Worm (Caenorhabditis elegans) whole organism, mixed stage, embryonic: Measurements from ENCODE around the gene F19B10.1.

Source experiments
- M03D4.4 ChIP-seq: sonication (generic microtip); optimal IDR thresholded peaks from 2 replicates; lab custom pipeline; 2017; ENCODE audit warnings: mild to moderate bottlenecking, missing genetic modification characterization, missing compliant biosample characterization
- bed-3 ChIP-seq: fragments of 200-800 bp; sonication (Bioruptor generic); optimal IDR thresholded peaks from 3 replicates; lab custom pipeline; 2018; ENCODE audit warnings: mild to moderate bottlenecking, missing genetic modification characterization, moderate library complexity, missing compliant biosample characterization
- blmp-1 ChIP-seq: fragments of 150-350 bp; optimal IDR thresholded peaks from 2 replicates; lab custom pipeline; 2014; ENCODE audit warnings: missing biosample characterization, missing genetic modification characterization
- ceh-39 ChIP-seq: fragments of 150-350 bp; optimal IDR thresholded peaks from 2 replicates; lab custom pipeline; 2014; ENCODE audit warnings: missing biosample characterization, missing genetic modification characterization
- ceh-43 ChIP-seq: fragments of 200-800 bp; sonication (Bioruptor generic); optimal IDR thresholded peaks from 2 replicates; lab custom pipeline; 2018; ENCODE audit warnings: mild to moderate bottlenecking, missing genetic modification characterization, moderate library complexity, missing compliant biosample characterization
- ceh-83 ChIP-seq: fragments of 200-800 bp; sonication (Bioruptor generic); optimal IDR thresholded peaks from 2 replicates; lab custom pipeline; 2018; ENCODE audit warnings: mild to moderate bottlenecking, missing genetic modification characterization, missing compliant biosample characterization
- ces-1 ChIP-seq: fragments of 150-350 bp; optimal IDR thresholded peaks from 2 replicates; lab custom pipeline; 2014; ENCODE audit warnings: missing biosample characterization, missing genetic modification reagents, missing genetic modification characterization
- cnd-1 ChIP-seq: fragments of 200-800 bp; sonication (Bioruptor generic); optimal IDR thresholded peaks from 2 replicates; lab custom pipeline; 2018; ENCODE audit warnings: mild to moderate bottlenecking, missing genetic modification characterization, missing compliant biosample characterization
- drap-1 ChIP-seq: fragments of 200-800 bp; sonication (Bioruptor generic); optimal IDR thresholded peaks from 3 replicates; lab custom pipeline; 2018; ENCODE audit warnings: mild to moderate bottlenecking, missing genetic modification characterization, missing compliant biosample characterization
- elt-1 ChIP-seq: sonication (generic microtip); optimal IDR thresholded peaks from 2 replicates; lab custom pipeline; 2017; ENCODE audit warnings: missing genetic modification characterization, mild to moderate bottlenecking, missing compliant biosample characterization, antibody characterized with exemption, moderate library complexity, borderline replicate concordance; ENCODE audit not compliant: insufficient read depth
- elt-3 ChIP-seq: fragments of 150-350 bp; optimal IDR thresholded peaks from 2 replicates; lab custom pipeline; 2014; ENCODE audit warnings: missing biosample characterization, missing genetic modification characterization
- flh-1 ChIP-seq: fragments of 200-800 bp; sonication (Bioruptor generic); optimal IDR thresholded peaks from 2 replicates; lab custom pipeline; 2018; ENCODE audit warnings: mild to moderate bottlenecking, missing genetic modification characterization, moderate library complexity, missing compliant biosample characterization
- ham-2 ChIP-seq: fragments of 200-800 bp; sonication (Bioruptor generic); optimal IDR thresholded peaks from 2 replicates; lab custom pipeline; 2018; ENCODE audit warnings: mild to moderate bottlenecking, missing genetic modification characterization, missing compliant biosample characterization
- hlh-1 ChIP-seq: fragments of 150-350 bp; optimal IDR thresholded peaks from 2 replicates; lab custom pipeline; 2014; ENCODE audit warnings: missing biosample characterization, missing genetic modification reagents, missing genetic modification characterization
- lin-13 ChIP-seq: fragments of 150-350 bp; optimal IDR thresholded peaks from 2 replicates; lab custom pipeline; 2014; ENCODE audit warnings: missing biosample characterization, missing genetic modification characterization
- lin-32 ChIP-seq: fragments of 200-800 bp; sonication (Bioruptor generic); optimal IDR thresholded peaks from 2 replicates; lab custom pipeline; 2018; ENCODE audit warnings: mild to moderate bottlenecking, missing genetic modification characterization, missing compliant biosample characterization
- lsy-2 ChIP-seq: fragments of 150-350 bp; optimal IDR thresholded peaks from 2 replicates; lab custom pipeline; 2014; ENCODE audit warnings: missing biosample characterization, missing genetic modification characterization
- mab-5 ChIP-seq: fragments of 150-350 bp; optimal IDR thresholded peaks from 2 replicates; lab custom pipeline; 2014; ENCODE audit warnings: missing biosample characterization, missing genetic modification characterization
- mep-1 ChIP-seq: fragments of 150-350 bp; optimal IDR thresholded peaks from 2 replicates; lab custom pipeline; 2017; ENCODE audit warnings: missing biosample characterization, missing genetic modification reagents, missing genetic modification characterization, inconsistent platforms
- mls-2 ChIP-seq: sonication (generic microtip); optimal IDR thresholded peaks from 2 replicates; lab custom pipeline; 2016; ENCODE audit warnings: mild to moderate bottlenecking, missing genetic modification characterization, moderate library complexity, missing compliant biosample characterization
- nhr-12 ChIP-seq: fragments of 150-350 bp; optimal IDR thresholded peaks from 2 replicates; lab custom pipeline; 2014; ENCODE audit warnings: missing biosample characterization, missing genetic modification characterization
- nhr-2 ChIP-seq: fragments of 150-350 bp; optimal IDR thresholded peaks from 2 replicates; lab custom pipeline; 2014; ENCODE audit warnings: missing biosample characterization, missing genetic modification characterization
- nhr-28 ChIP-seq: fragments of 150-350 bp; optimal IDR thresholded peaks from 2 replicates; lab custom pipeline; 2014; ENCODE audit warnings: missing biosample characterization, missing genetic modification characterization
- nhr-76 ChIP-seq: sonication (generic microtip); optimal IDR thresholded peaks from 2 replicates; lab custom pipeline; 2017; ENCODE audit warnings: missing biosample characterization, missing genetic modification characterization
- pha-4 ChIP-seq: fragments of 150-350 bp; optimal IDR thresholded peaks from 2 replicates; lab custom pipeline; 2018; ENCODE audit warnings: missing biosample characterization, missing genetic modification reagents, missing genetic modification characterization
- sptf-1 ChIP-seq: sonication (generic microtip); optimal IDR thresholded peaks from 2 replicates; lab custom pipeline; 2017; ENCODE audit warnings: mild to moderate bottlenecking, missing genetic modification characterization, moderate library complexity, missing compliant biosample characterization
- tbx-8 ChIP-seq: fragments of 200-800 bp; sonication (Bioruptor generic); optimal IDR thresholded peaks from 2 replicates; lab custom pipeline; 2018; ENCODE audit warnings: mild to moderate bottlenecking, missing genetic modification characterization, moderate library complexity, missing compliant biosample characterization
- unc-120 ChIP-seq: sonication (generic microtip); optimal IDR thresholded peaks from 2 replicates; lab custom pipeline; 2017; ENCODE audit warnings: missing genetic modification characterization, missing compliant biosample characterization; ENCODE audit not compliant: poor library complexity, severe bottlenecking
- unc-39 ChIP-seq: fragments of 150-350 bp; optimal IDR thresholded peaks from 2 replicates; lab custom pipeline; 2014; ENCODE audit warnings: missing biosample characterization, missing genetic modification characterization
- unc-62 ChIP-seq: fragments of 150-350 bp; optimal IDR thresholded peaks from 2 replicates; lab custom pipeline; 2014; ENCODE audit warnings: missing biosample characterization, missing genetic modification reagents, missing genetic modification characterization
- zip-8 ChIP-seq: fragments of 150-350 bp; optimal IDR thresholded peaks from 2 replicates; lab custom pipeline; 2014; ENCODE audit warnings: missing biosample characterization, missing genetic modification characterization
- ztf-11 ChIP-seq: fragments of 150-350 bp; optimal IDR thresholded peaks from 2 replicates; lab custom pipeline; 2014; ENCODE audit warnings: missing biosample characterization, missing genetic modification characterization

Gene F19B10.1

ce11 chrII:3711047-3711446 lies 28.1 kb downstream of the F19B10.1 start, which contains the start of gene fbxc-53:
Gene fbxc-53 (plus strand): TSS chrII:3711291.
- TF ChIP-seq ztf-11 (tag; lab: Kevin White, UChicago) (no peak), tbx-8 (no peak), ceh-39 (tag; lab: Kevin White, UChicago) (no peak), nhr-76 (tag; lab: Kevin White, UChicago) (no peak), pha-4 (tag; lab: Kevin White, UChicago) (no peak), unc-62 (no peak), lin-13 (tag; lab: Kevin White, UChicago) (no peak), ces-1 (GFP tag; lab: Kevin White, UChicago) (no peak), hlh-1 (no peak), ceh-83 (GFP tag; lab: Kevin White, UChicago) (no peak), nhr-12 (tag; lab: Kevin White, UChicago) (no peak), nhr-28 (tag; lab: Kevin White, UChicago) (no peak), lin-32 (no peak), unc-120 (tag; lab: Kevin White, UChicago) (no peak), zip-8 (tag; lab: Kevin White, UChicago) (no peak)

- no peak for TF ChIP-seq ceh-83 (GFP tag; lab: Kevin White, UChicago)
- TF ChIP-seq ces-1 (GFP tag; lab: Kevin White, UChicago): no peak
- no peak for TF ChIP-seq mls-2
- no peak for TF ChIP-seq nhr-12 (tag; lab: Kevin White, UChicago)
- no peak for TF ChIP-seq sptf-1 (tag; lab: Kevin White, UChicago)
- no peak for TF ChIP-seq lin-13 (tag; lab: Kevin White, UChicago)
- no peak for TF ChIP-seq mep-1
- no peak for TF ChIP-seq nhr-2
- no peak for TF ChIP-seq blmp-1 (tag; lab: Kevin White, UChicago)
- TF ChIP-seq M03D4.4 (tag; lab: Kevin White, UChicago): no peak
- TF ChIP-seq lin-32: no peak
- TF ChIP-seq unc-39 (tag; lab: Kevin White, UChicago): no peak
- TF ChIP-seq unc-120 (tag; lab: Kevin White, UChicago): no peak
- no peak for TF ChIP-seq flh-1 (GFP tag; lab: Kevin White, UChicago)
- TF ChIP-seq nhr-76 (tag; lab: Kevin White, UChicago): no peak
- TF ChIP-seq cnd-1 (tag; lab: Kevin White, UChicago): no peak
- no peak for TF ChIP-seq elt-1 (tag; lab: Kevin White, UChicago)
- no peak for TF ChIP-seq ceh-43 (GFP tag; lab: Kevin White, UChicago)
- TF ChIP-seq ztf-11 (tag; lab: Kevin White, UChicago): no peak
- TF ChIP-seq, all 35 proteins: peak for 0
Measured at ce11 chrII:3714595-3714994, 31.6 kb downstream of the F19B10.1 start, which contains the start of gene srh-100. Gene srh-100 (minus strand): TSS chrII:3714695.

ce11 chrII:3716455-3716854 lies 33.5 kb downstream of the F19B10.1 start, which contains the start of gene srh-99:
Gene srh-99 (minus strand): TSS chrII:3716555.
- no peak for TF ChIP-seq mab-5 (tag; lab: Kevin White, UChicago)
- no peak for TF ChIP-seq unc-62
- TF ChIP-seq, all 35 proteins: peak for 0

- no peak for TF ChIP-seq ceh-43 (GFP tag; lab: Kevin White, UChicago)
- no peak for TF ChIP-seq ztf-11 (tag; lab: Kevin White, UChicago)
- no peak for TF ChIP-seq ces-1 (GFP tag; lab: Kevin White, UChicago)
- no peak for TF ChIP-seq tbx-8
- TF ChIP-seq sptf-1 (tag; lab: Kevin White, UChicago): no peak
- no peak for TF ChIP-seq nhr-12 (tag; lab: Kevin White, UChicago)
- no peak for TF ChIP-seq lsy-2 (tag; lab: Kevin White, UChicago)
- TF ChIP-seq pha-4 (tag; lab: Kevin White, UChicago): no peak
- no peak for TF ChIP-seq elt-3 (tag; lab: Kevin White, UChicago)
- TF ChIP-seq drap-1: no peak
- no peak for TF ChIP-seq hlh-1
- no peak for TF ChIP-seq mls-2
- TF ChIP-seq bed-3 (GFP tag; lab: Kevin White, UChicago): no peak
- no peak for TF ChIP-seq ham-2
- no peak for TF ChIP-seq cnd-1 (tag; lab: Kevin White, UChicago)
- TF ChIP-seq M03D4.4 (tag; lab: Kevin White, UChicago): no peak
- TF ChIP-seq mab-5 (tag; lab: Kevin White, UChicago): no peak
- no peak for TF ChIP-seq mep-1
- TF ChIP-seq nhr-2: no peak
- TF ChIP-seq, all 35 proteins: peak for 0
Measured at ce11 chrII:3716961-3717360, 34.0 kb downstream of the F19B10.1 start, which contains the start of gene fbxc-52. Gene fbxc-52 (plus strand): TSS chrII:3717261.
